Worm (Caenorhabditis elegans) whole organism, L2 larva: Measurements from ENCODE around the gene prx-14.
"Not testable (repeated sequence)": the region's sequence is repeated elsewhere in the genome, so short reads cannot be mapped to it uniquely, and the experiment has no call there.

ENCODE experiments used
- C34F6.9 ChIP-seq: fragments of 150-350 bp; optimal IDR thresholded peaks from 2 replicates; lab custom pipeline; 2014; ENCODE audit warnings: missing biosample characterization, missing genetic modification characterization
- F13H6.1 ChIP-seq: sonication (generic microtip); optimal IDR thresholded peaks from 2 replicates; lab custom pipeline; 2016; ENCODE audit warnings: missing genetic modification characterization, missing compliant biosample characterization
- R02D3.7 ChIP-seq: fragments of 150-350 bp; optimal IDR thresholded peaks from 2 replicates; lab custom pipeline; 2014; ENCODE audit warnings: missing biosample characterization, missing genetic modification characterization
- ZK546.5 ChIP-seq: sonication (generic microtip); optimal IDR thresholded peaks from 2 replicates; lab custom pipeline; 2017; ENCODE audit warnings: missing biosample characterization, missing genetic modification characterization
- ama-1 ChIP-seq: fragments of 150-350 bp; optimal IDR thresholded peaks from 2 replicates; lab custom pipeline; 2018; ENCODE audit warnings: inconsistent platforms
- blmp-1 ChIP-seq: sonication (generic microtip); optimal IDR thresholded peaks from 2 replicates; lab custom pipeline; 2017; ENCODE audit warnings: missing genetic modification characterization, mild to moderate bottlenecking, missing compliant biosample characterization, antibody characterized with exemption, moderate library complexity; ENCODE audit not compliant: insufficient read depth
- crh-2 ChIP-seq: sonication (generic microtip); optimal IDR thresholded peaks from 2 replicates; lab custom pipeline; 2017; ENCODE audit warnings: missing biosample characterization, missing genetic modification characterization
- egl-27 ChIP-seq: sonication (generic microtip); optimal IDR thresholded peaks from 3 replicates; lab custom pipeline; 2017; ENCODE audit warnings: missing biosample characterization, missing genetic modification reagents, missing genetic modification characterization
- fos-1 ChIP-seq: fragments of 150-350 bp; optimal IDR thresholded peaks from 2 replicates; lab custom pipeline; 2014; ENCODE audit warnings: missing biosample characterization, missing genetic modification characterization
- gmeb-1 ChIP-seq: fragments of 150-350 bp; optimal IDR thresholded peaks from 2 replicates; lab custom pipeline; 2014; ENCODE audit warnings: missing biosample characterization, missing genetic modification characterization
- lin-11 ChIP-seq: fragments of 150-350 bp; sonication (generic microtip); optimal IDR thresholded peaks from 2 replicates; lab custom pipeline; 2014; ENCODE audit warnings: missing biosample characterization, missing genetic modification characterization, inconsistent platforms, mixed read lengths
- lin-13 ChIP-seq: fragments of 150-350 bp; optimal IDR thresholded peaks from 2 replicates; lab custom pipeline; 2014; ENCODE audit warnings: missing biosample characterization, missing genetic modification reagents, missing genetic modification characterization
- lsy-2 ChIP-seq, 2 experiments: fragments of 150-350 bp in 1 of 2; sonication (generic microtip) in 1 of 2; optimal IDR thresholded peaks; 2 replicates each; lab custom pipeline; 2014 to 2017; ENCODE audit warnings: missing biosample characterization in 2 of 2, missing genetic modification characterization in 2 of 2
- mab-5 ChIP-seq: fragments of 150-350 bp; optimal IDR thresholded peaks from 2 replicates; lab custom pipeline; 2014; ENCODE audit warnings: missing biosample characterization, missing genetic modification characterization
- mbf-1 ChIP-seq: sonication (generic microtip); optimal IDR thresholded peaks from 2 replicates; lab custom pipeline; 2017; ENCODE audit warnings: missing biosample characterization, missing genetic modification characterization
- mdl-1 ChIP-seq, 2 experiments: fragments of 150-350 bp in 1 of 2; sonication (generic microtip) in 1 of 2; optimal IDR thresholded peaks; 2 replicates each; lab custom pipeline; 2017; ENCODE audit warnings: missing biosample characterization in 2 of 2, missing genetic modification characterization in 2 of 2
- nhr-10 ChIP-seq: sonication (generic microtip); optimal IDR thresholded peaks from 2 replicates; lab custom pipeline; 2017; ENCODE audit warnings: missing biosample characterization, missing genetic modification characterization
- nhr-11 ChIP-seq: fragments of 150-350 bp; optimal IDR thresholded peaks from 2 replicates; lab custom pipeline; 2014; ENCODE audit warnings: missing biosample characterization, missing genetic modification characterization
- nhr-12 ChIP-seq: fragments of 150-350 bp; optimal IDR thresholded peaks from 2 replicates; lab custom pipeline; 2014; ENCODE audit warnings: missing biosample characterization, missing genetic modification characterization
- nhr-129 ChIP-seq: fragments of 150-350 bp; optimal IDR thresholded peaks from 2 replicates; lab custom pipeline; 2014; ENCODE audit warnings: missing biosample characterization, missing genetic modification characterization
- nhr-21 ChIP-seq: fragments of 150-350 bp; optimal IDR thresholded peaks from 2 replicates; lab custom pipeline; 2014; ENCODE audit warnings: missing biosample characterization, missing genetic modification characterization
- nhr-25 ChIP-seq: fragments of 150-350 bp; sonication (generic microtip); optimal IDR thresholded peaks from 3 replicates; lab custom pipeline; 2014; ENCODE audit warnings: missing biosample characterization, missing genetic modification characterization
- nhr-6 ChIP-seq: fragments of 150-350 bp; optimal IDR thresholded peaks from 2 replicates; lab custom pipeline; 2014; ENCODE audit warnings: missing biosample characterization, missing genetic modification characterization
- nhr-77 ChIP-seq: fragments of 150-350 bp; optimal IDR thresholded peaks from 2 replicates; lab custom pipeline; 2014; ENCODE audit warnings: missing biosample characterization, missing genetic modification characterization
- sem-4 ChIP-seq: fragments of 150-350 bp; optimal IDR thresholded peaks from 2 replicates; lab custom pipeline; 2014; ENCODE audit warnings: missing biosample characterization, missing genetic modification reagents, missing genetic modification characterization
- sma-3 ChIP-seq: sonication (generic microtip); optimal IDR thresholded peaks from 2 replicates; lab custom pipeline; 2016; ENCODE audit warnings: missing genetic modification reagents, missing genetic modification characterization, missing compliant biosample characterization
- sma-9 ChIP-seq, 2 experiments: fragments of 150-350 bp in 1 of 2; sonication (generic microtip) in 1 of 2; optimal IDR thresholded peaks; 2 replicates each; lab custom pipeline; 2014 to 2016; ENCODE audit warnings: missing genetic modification characterization in 2 of 2, mild to moderate bottlenecking in 1 of 2, missing biosample characterization in 1 of 2, missing compliant biosample characterization in 1 of 2, missing genetic modification reagents in 1 of 2, moderate library complexity in 1 of 2
- snpc-4 ChIP-seq: fragments of 150-350 bp; optimal IDR thresholded peaks from 2 replicates; lab custom pipeline; 2014; ENCODE audit warnings: missing biosample characterization, missing genetic modification characterization
- unc-55 ChIP-seq: fragments of 150-350 bp; sonication (generic microtip); optimal IDR thresholded peaks from 3 replicates; lab custom pipeline; 2014; ENCODE audit warnings: missing biosample characterization, missing genetic modification reagents, missing genetic modification characterization
- zag-1 ChIP-seq: fragments of 150-350 bp; optimal IDR thresholded peaks from 2 replicates; lab custom pipeline; 2014; ENCODE audit warnings: missing biosample characterization, missing genetic modification characterization
- ztf-11 ChIP-seq: sonication (generic microtip); optimal IDR thresholded peaks from 2 replicates; lab custom pipeline; 2017; ENCODE audit warnings: missing biosample characterization, missing genetic modification characterization

prx-14 gene

ce11 chrIV:11176967-11177366, 6.0 kb upstream of the prx-14 start, which contains the start of gene rap-3:
TSS of gene rap-3 (plus strand) at chrIV:11177267.
- TF ChIP-seq blmp-1 (no peak), mdl-1 (tag; optimal IDR thresholded peaks at IDR 0.05; lab: Kevin White, UChicago) (no peak), egl-27 (no peak), lsy-2 (tag; optimal IDR thresholded peaks at IDR 0.05; lab: Kevin White, UChicago) (no peak), lin-13 (no peak), ZK546.5 (tag; lab: Kevin White, UChicago) (no peak), F13H6.1 (tag; lab: Kevin White, UChicago) (no peak), ztf-11 (no peak)

DNA sequence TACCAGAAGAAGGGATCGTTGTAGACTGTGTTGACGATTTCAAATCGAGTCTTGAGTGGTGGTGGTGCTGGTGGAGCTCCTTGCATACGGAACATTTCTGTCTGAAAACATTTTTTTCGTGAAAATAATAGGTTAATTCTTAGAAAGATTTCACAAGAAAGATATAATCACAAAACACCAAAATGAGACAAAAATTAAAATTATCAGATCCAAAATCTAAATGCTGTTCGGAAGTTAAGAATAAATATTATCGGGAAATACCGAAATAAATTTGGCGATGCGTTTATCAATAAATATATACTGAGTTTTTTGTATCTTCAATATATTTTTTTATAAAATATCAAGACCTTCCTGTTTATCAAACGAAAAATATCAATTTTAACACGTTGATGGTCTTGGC, 4.4 kb upstream of the prx-14 start, which contains the start of gene C08F8.9:
TSS of gene C08F8.9 (minus strand) at position 101 of the 400 bp plus-strand sequence.
- TF ChIP-seq nhr-12 (tag; lab: Kevin White, UChicago), result no peak
- no peak for TF ChIP-seq nhr-21 (tag; lab: Kevin White, UChicago)
- TF ChIP-seq lin-13, result no peak
- no peak for TF ChIP-seq mbf-1
- no peak for TF ChIP-seq fos-1 (tag; lab: Kevin White, UChicago)

DNA sequence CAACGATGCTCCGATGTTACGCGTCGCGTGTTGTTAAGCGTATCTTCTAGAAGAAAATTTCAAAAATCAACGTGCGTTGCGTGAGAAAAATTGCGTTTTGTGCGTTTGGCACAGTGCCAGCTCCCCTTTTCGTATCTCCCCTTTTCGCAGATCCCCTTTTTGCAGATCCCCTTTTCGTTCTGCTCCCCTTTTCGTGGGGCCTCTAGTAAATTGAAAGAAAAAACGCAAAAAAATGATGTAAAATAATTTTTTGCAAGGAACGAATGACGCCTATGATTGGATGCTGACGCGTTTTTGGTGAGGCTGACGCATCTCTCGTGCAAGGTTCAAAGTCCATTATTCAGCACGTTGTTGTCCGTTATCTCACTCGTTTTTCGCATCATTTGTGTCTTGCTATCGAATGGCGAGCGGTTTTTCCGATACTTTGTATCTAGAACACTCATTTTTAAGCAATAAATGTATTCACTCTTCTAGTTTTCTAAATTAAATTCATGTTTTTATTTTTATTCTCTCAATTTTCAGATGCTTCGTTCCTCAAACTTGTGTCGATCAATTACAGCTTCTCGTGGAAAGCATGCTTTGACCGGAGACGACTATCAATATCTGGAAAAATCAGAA, 3.7 kb upstream of the prx-14 start, which contains the start of gene cpt-2:
TSS of gene cpt-2 (plus strand) at position 523 of the 618 bp plus-strand sequence.
- peak; percentile 88 for TF ChIP-seq C34F6.9 (tag; lab: Kevin White, UChicago)
- peak; percentile 16 for TF ChIP-seq nhr-77 (tag; lab: Kevin White, UChicago)
- peak; percentile 77 for TF ChIP-seq nhr-6
- TF ChIP-seq fos-1 (tag; lab: Kevin White, UChicago), result peak; percentile 86
- TF ChIP-seq crh-2, result peak; percentile 84
- peak; percentile 70 for TF ChIP-seq egl-27
- peak; percentile 91 for TF ChIP-seq nhr-21 (tag; lab: Kevin White, UChicago)
- TF ChIP-seq ZK546.5 (tag; lab: Kevin White, UChicago), result peak; percentile 37
- peak; percentile 30 for TF ChIP-seq nhr-12 (tag; lab: Kevin White, UChicago)
- peak; percentile 95 for TF ChIP-seq sma-9 (GFP tag; optimal IDR thresholded peaks at IDR 0.05; lab: Kevin White, UChicago)
- TF ChIP-seq sma-9 (tag; optimal IDR thresholded peaks at IDR 0.05; lab: Kevin White, UChicago), result not testable (repeated sequence)
- peak; percentile 90 for TF ChIP-seq unc-55 (GFP tag; lab: Kevin White, UChicago)
- TF ChIP-seq sem-4 (tag; lab: Kevin White, UChicago), result peak; percentile 49
- peak; percentile 46 for TF ChIP-seq lin-11 (tag; lab: Kevin White, UChicago)
- peak; percentile 84 for TF ChIP-seq lin-13
- TF ChIP-seq nhr-10 (tag; lab: Kevin White, UChicago), result peak; percentile 58
- peak; percentile 92 for TF ChIP-seq zag-1
- TF ChIP-seq snpc-4 (tag; lab: Kevin White, UChicago), result peak; percentile 16
- peak; percentile 88 to 92 for TF ChIP-seq lsy-2 (tag; optimal IDR thresholded peaks at IDR 0.05; lab: Kevin White, UChicago)
- peak; percentile 50 for TF ChIP-seq ama-1 (lab: Kevin White, UChicago)
- TF ChIP-seq nhr-129 (tag; lab: Kevin White, UChicago), result peak; percentile 86
- TF ChIP-seq mab-5 (tag; lab: Kevin White, UChicago), result peak; percentile 71
- TF ChIP-seq F13H6.1 (tag; lab: Kevin White, UChicago), result peak; percentile 82
- TF ChIP-seq blmp-1, result peak; percentile 46
- TF ChIP-seq nhr-25 (tag; lab: Kevin White, UChicago), result peak; percentile 82
- TF ChIP-seq mdl-1 (tag; optimal IDR thresholded peaks at IDR 0.05; lab: Kevin White, UChicago), result peak in 1 of 2 experiments; percentile 76
- peak; percentile 40 for TF ChIP-seq R02D3.7 (tag; lab: Kevin White, UChicago)
- TF ChIP-seq gmeb-1 (tag; lab: Kevin White, UChicago), result peak; percentile 87
- TF ChIP-seq sma-3 (GFP tag; lab: Kevin White, UChicago), result peak; percentile 81

DNA sequence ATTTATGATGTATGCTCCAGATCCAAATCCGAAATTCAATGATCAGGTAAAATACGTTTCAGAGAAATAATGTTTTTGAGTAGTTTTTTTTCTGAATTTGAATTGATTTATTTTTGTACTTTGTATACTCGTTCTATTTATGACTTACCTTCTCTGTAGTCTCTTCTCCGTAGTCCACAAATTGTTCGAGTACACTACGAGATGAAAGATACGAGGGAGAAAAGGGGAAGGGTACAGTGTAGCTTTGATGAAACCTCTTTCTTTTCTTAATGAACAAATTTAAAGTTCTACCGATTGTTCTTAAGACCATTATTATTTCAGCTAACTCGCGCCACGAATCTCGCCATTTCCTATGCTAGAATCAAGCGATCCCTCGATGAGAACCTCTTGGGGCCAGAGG, 2.9 kb upstream of the prx-14 start:
- TF ChIP-seq nhr-77 (tag; lab: Kevin White, UChicago) (no peak), crh-2 (peak; percentile 6), fos-1 (tag; lab: Kevin White, UChicago) (peak; percentile 0), R02D3.7 (tag; lab: Kevin White, UChicago) (no peak)

DNA sequence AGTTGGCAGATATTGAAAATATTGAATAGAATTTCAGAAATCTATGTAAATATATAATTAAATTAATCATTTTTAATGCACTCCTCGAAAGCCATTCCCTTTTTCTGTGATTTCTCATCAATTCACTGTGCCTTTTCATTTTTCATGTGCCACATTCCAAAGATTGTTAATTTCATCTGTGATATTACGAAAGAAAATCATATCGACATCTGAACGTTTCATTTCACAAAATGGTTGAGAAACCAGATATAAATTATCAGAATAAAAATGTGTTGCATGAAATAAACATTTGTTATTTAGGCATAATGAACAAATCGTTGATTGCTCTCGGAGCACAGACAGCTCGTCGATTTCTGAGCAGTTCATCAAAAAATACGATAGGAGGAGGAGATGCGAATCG, 1.1 kb downstream of the prx-14 start, which contains the start of gene nuaf-3:
TSS of gene nuaf-3 (plus strand) at position 301 of the 400 bp plus-strand sequence.
- no peak for TF ChIP-seq nhr-11 (tag; lab: Kevin White, UChicago)
- TF ChIP-seq ama-1 (lab: Kevin White, UChicago), result no peak
- TF ChIP-seq nhr-129 (tag; lab: Kevin White, UChicago), result no peak
- TF ChIP-seq nhr-77 (tag; lab: Kevin White, UChicago), result no peak
- TF ChIP-seq ZK546.5 (tag; lab: Kevin White, UChicago), result no peak
